Fruit fly (Drosophila melanogaster) whole organism, wandering third instar larva: Measurements from ENCODE around the gene CG6962.

ENCODE experiments used
- Abd-B ChIP-seq: fragments of >200 bp; optimal IDR thresholded peaks from 2 replicates; lab custom pipeline; 2017; ENCODE audit warnings: missing biosample characterization, missing genetic modification characterization
- CG32264 ChIP-seq: fragments of 200-800 bp; sonication (Bioruptor generic); optimal IDR thresholded peaks from 2 replicates; lab custom pipeline; 2016; ENCODE audit warnings: missing biosample characterization, missing genetic modification characterization
- CG9705 ChIP-seq: fragments of 200-800 bp; sonication (Bioruptor generic); optimal IDR thresholded peaks from 2 replicates; lab custom pipeline; 2018; ENCODE audit warnings: missing biosample characterization, mild to moderate bottlenecking, missing genetic modification characterization
- CrebA ChIP-seq: fragments of 200-800 bp; sonication (Bioruptor generic); optimal IDR thresholded peaks from 2 replicates; lab custom pipeline; 2016; ENCODE audit warnings: missing biosample characterization, mild to moderate bottlenecking, missing genetic modification characterization, borderline replicate concordance
- Dfd ChIP-seq: fragments of >200 bp; optimal IDR thresholded peaks from 2 replicates; lab custom pipeline; 2017; ENCODE audit warnings: missing biosample characterization, missing genetic modification characterization
- Dif ChIP-seq: fragments of 200-275, 200-300 bp; sonication (Bioruptor generic); optimal IDR thresholded peaks from 2 replicates; lab custom pipeline; 2018; ENCODE audit warnings: missing biosample characterization, missing genetic modification characterization; ENCODE audit not compliant: partially characterized antibody
- GATAd ChIP-seq: sonication (Bioruptor generic); optimal IDR thresholded peaks from 2 replicates; lab custom pipeline; 2016; ENCODE audit warnings: missing biosample characterization, missing genetic modification characterization
- HLH106 ChIP-seq: fragments of 200-800 bp; optimal IDR thresholded peaks from 3 replicates; lab custom pipeline; 2019; ENCODE audit warnings: missing biosample characterization, mild to moderate bottlenecking, missing genetic modification characterization, moderate library complexity
- Hnf4 ChIP-seq: fragments of 200-800 bp; sonication (Bioruptor generic); optimal IDR thresholded peaks from 2 replicates; lab custom pipeline; 2016; ENCODE audit warnings: missing biosample characterization, mild to moderate bottlenecking, missing genetic modification characterization
- Hr78 ChIP-seq: fragments of >200 bp; optimal IDR thresholded peaks from 2 replicates; lab custom pipeline; 2017; ENCODE audit warnings: missing biosample characterization, missing genetic modification characterization
- Hr83 ChIP-seq: fragments of 200-300 bp; sonication (Bioruptor generic); optimal IDR thresholded peaks from 2 replicates; lab custom pipeline; 2016; ENCODE audit warnings: missing biosample characterization, mild to moderate bottlenecking, missing genetic modification characterization, moderate library complexity; ENCODE audit not compliant: poor library complexity, severe bottlenecking
- Jra ChIP-seq: sonication (Bioruptor generic); optimal IDR thresholded peaks from 2 replicates; lab custom pipeline; 2016; ENCODE audit warnings: missing biosample characterization, missing genetic modification characterization
- Mio ChIP-seq: sonication (Bioruptor generic); optimal IDR thresholded peaks from 2 replicates; lab custom pipeline; 2016; ENCODE audit warnings: missing biosample characterization, missing genetic modification characterization
- Myc ChIP-seq: fragments of >200 bp; optimal IDR thresholded peaks from 2 replicates; lab custom pipeline; 2017
- N ChIP-seq: fragments of >200 bp; optimal IDR thresholded peaks from 2 replicates; lab custom pipeline; 2018; ENCODE audit warnings: missing biosample characterization, missing external identifiers, missing genetic modification characterization
- OdsH ChIP-seq: fragments of 200-800 bp; sonication (Bioruptor generic); optimal IDR thresholded peaks from 2 replicates; lab custom pipeline; 2016; ENCODE audit warnings: missing biosample characterization, mild to moderate bottlenecking, missing genetic modification characterization
- Rel ChIP-seq, 2 experiments: fragments of 200-800 bp; sonication (Bioruptor generic) in 1 of 2; optimal IDR thresholded peaks; 2 replicates in 1 of 2; 3 replicates in 1 of 2; lab custom pipeline; 2016 to 2019; ENCODE audit warnings: mild to moderate bottlenecking in 2 of 2, missing biosample characterization in 2 of 2, missing genetic modification characterization in 2 of 2, moderate library complexity in 1 of 2
- Sp1 ChIP-seq: fragments of 200-800 bp; sonication (Bioruptor generic); optimal IDR thresholded peaks from 3 replicates; lab custom pipeline; 2019; ENCODE audit warnings: missing biosample characterization, mild to moderate bottlenecking, missing genetic modification characterization, moderate library complexity
- Vsx2 ChIP-seq: fragments of 200-300, 225-300 bp; sonication (Bioruptor generic); optimal IDR thresholded peaks from 2 replicates; lab custom pipeline; 2018; ENCODE audit warnings: missing biosample characterization, missing genetic modification characterization; ENCODE audit not compliant: partially characterized antibody
- br ChIP-seq: fragments of 200-800 bp; sonication (Bioruptor generic); optimal IDR thresholded peaks from 2 replicates; lab custom pipeline; 2016; ENCODE audit warnings: missing biosample characterization, missing genetic modification characterization
- brk ChIP-seq: fragments of 200-800 bp; sonication (Bioruptor generic); optimal IDR thresholded peaks from 2 replicates; lab custom pipeline; 2016; ENCODE audit warnings: missing biosample characterization, mild to moderate bottlenecking, missing genetic modification characterization
- dl ChIP-seq, 2 experiments: fragments of 175-275, 200-275 bp in 1 of 2; fragments of 200-275 bp in 1 of 2; sonication (Bioruptor generic); optimal IDR thresholded peaks; lab custom pipeline; 2018; ENCODE audit warnings: mild to moderate bottlenecking in 2 of 2, missing biosample characterization in 2 of 2, missing genetic modification characterization in 2 of 2, moderate library complexity in 2 of 2; ENCODE audit not compliant: partially characterized antibody in 2 of 2, insufficient read depth in 1 of 2
- dmrt93B ChIP-seq: fragments of 200-800 bp; sonication (Bioruptor generic); optimal IDR thresholded peaks from 2 replicates; lab custom pipeline; 2018; ENCODE audit warnings: missing biosample characterization, mild to moderate bottlenecking, missing genetic modification characterization
- dsf ChIP-seq: sonication (Bioruptor generic); optimal IDR thresholded peaks from 2 replicates; lab custom pipeline; 2016; ENCODE audit warnings: missing biosample characterization, missing genetic modification characterization, borderline replicate concordance
- ey ChIP-seq: fragments of 200-800 bp; sonication (Bioruptor generic); optimal IDR thresholded peaks from 2 replicates; lab custom pipeline; 2016; ENCODE audit warnings: missing biosample characterization, missing genetic modification characterization
- foxo ChIP-seq, 2 experiments: fragments of 200-800 bp; sonication (Bioruptor generic); optimal IDR thresholded peaks; 2 replicates in 1 of 2; 3 replicates in 1 of 2; lab custom pipeline; 2016 to 2017; ENCODE audit warnings: missing biosample characterization in 2 of 2, missing genetic modification characterization in 2 of 2
- fru ChIP-seq: fragments of 200-800 bp; sonication (Bioruptor generic); optimal IDR thresholded peaks from 3 replicates; lab custom pipeline; 2016; ENCODE audit warnings: missing biosample characterization, mild to moderate bottlenecking, missing genetic modification characterization
- h ChIP-seq: fragments of 200-800 bp; sonication (Bioruptor generic); optimal IDR thresholded peaks from 3 replicates; lab custom pipeline; 2016; ENCODE audit warnings: missing biosample characterization, mild to moderate bottlenecking, missing genetic modification characterization
- jim ChIP-seq: fragments of 175-275, 200-325 bp; sonication (Bioruptor generic); optimal IDR thresholded peaks from 2 replicates; lab custom pipeline; 2016; ENCODE audit warnings: missing biosample characterization, mild to moderate bottlenecking, missing genetic modification characterization
- lola ChIP-seq: fragments of >200 bp; optimal IDR thresholded peaks from 2 replicates; lab custom pipeline; 2017; ENCODE audit warnings: missing biosample characterization, missing genetic modification characterization
- pan ChIP-seq: fragments of >200 bp; optimal IDR thresholded peaks from 2 replicates; lab custom pipeline; 2017
- psq ChIP-seq: fragments of 200-800 bp; sonication (Bioruptor generic); optimal IDR thresholded peaks from 3 replicates; lab custom pipeline; 2017; ENCODE audit warnings: missing biosample characterization, mild to moderate bottlenecking, missing genetic modification characterization, moderate library complexity
- rgr ChIP-seq: fragments of 200-800 bp; sonication (Bioruptor generic); optimal IDR thresholded peaks from 3 replicates; lab custom pipeline; 2016; ENCODE audit warnings: missing biosample characterization, mild to moderate bottlenecking, missing genetic modification characterization
- sage ChIP-seq: fragments of 200-800 bp; sonication (Bioruptor generic); optimal IDR thresholded peaks from 2 replicates; lab custom pipeline; 2016; ENCODE audit warnings: missing biosample characterization, mild to moderate bottlenecking, missing genetic modification characterization
- sv ChIP-seq: fragments of 200-800 bp; sonication (Bioruptor generic); optimal IDR thresholded peaks from 3 replicates; lab custom pipeline; 2016; ENCODE audit warnings: missing biosample characterization, missing genetic modification characterization
- tai ChIP-seq: sonication (Bioruptor generic); optimal IDR thresholded peaks from 2 replicates; lab custom pipeline; 2016; ENCODE audit warnings: missing biosample characterization, missing genetic modification characterization
- usp ChIP-seq: fragments of >200 bp; optimal IDR thresholded peaks from 2 replicates; lab custom pipeline; 2017; ENCODE audit warnings: missing biosample characterization, missing genetic modification characterization
- woc ChIP-seq: sonication (Bioruptor generic); optimal IDR thresholded peaks from 2 replicates; lab custom pipeline; 2016; ENCODE audit warnings: missing biosample characterization, mild to moderate bottlenecking, missing genetic modification characterization

CG6962 gene

dm6 chr3R:11850917-11851897, 31.1 kb downstream of the CG6962 start:
- TF ChIP-seq Hnf4, result no peak
- TF ChIP-seq fru (GFP tag; lab: Kevin White, UChicago), result peak; percentile 37
- peak; percentile 10 for TF ChIP-seq rgr (GFP tag; lab: Kevin White, UChicago)
- no peak for TF ChIP-seq Myc (lab: Kevin White, UChicago)
- TF ChIP-seq dl (GFP tag; optimal IDR thresholded peaks at IDR 0.05; lab: Kevin White, UChicago; ENCODE audit: insufficient read depth in 1 of 2, partially characterized antibody in 2 of 2), result no peak
- TF ChIP-seq dmrt93B (GFP tag; lab: Kevin White, UChicago), result no peak
- TF ChIP-seq tai (GFP tag; lab: Kevin White, UChicago), result no peak
- peak; percentile 15 for TF ChIP-seq br (GFP tag; lab: Kevin White, UChicago)
- no peak for TF ChIP-seq Hr83 (GFP tag; lab: Kevin White, UChicago)
- no peak for TF ChIP-seq N (GFP tag; lab: Kevin White, UChicago)
- peak; percentile 5 for TF ChIP-seq OdsH (GFP tag; lab: Kevin White, UChicago)
- peak; percentile 52 for TF ChIP-seq sv
- peak; percentile 33 for TF ChIP-seq psq (GFP tag; lab: Kevin White, UChicago)
- peak; percentile 48 for TF ChIP-seq ey (GFP tag; lab: Kevin White, UChicago)
- TF ChIP-seq foxo (GFP tag; optimal IDR thresholded peaks at IDR 0.05; lab: Kevin White, UChicago), result peak in 1 of 2 experiments; percentile 33
- no peak for TF ChIP-seq Hr78 (GFP tag; lab: Kevin White, UChicago)
- peak; percentile 51 for TF ChIP-seq h (GFP tag; lab: Kevin White, UChicago)
- peak; percentile 43 for TF ChIP-seq HLH106
- TF ChIP-seq Rel (GFP tag; optimal IDR thresholded peaks at IDR 0.05; lab: Kevin White, UChicago), result no peak
- no peak for TF ChIP-seq Rel (tag; optimal IDR thresholded peaks at IDR 0.05; lab: Kevin White, UChicago)
- peak; percentile 37 for TF ChIP-seq Sp1 (GFP tag; lab: Kevin White, UChicago)
- TF ChIP-seq woc (GFP tag; lab: Kevin White, UChicago), result peak; percentile 21
- TF ChIP-seq, all 38 proteins: peak for 12

DNA sequence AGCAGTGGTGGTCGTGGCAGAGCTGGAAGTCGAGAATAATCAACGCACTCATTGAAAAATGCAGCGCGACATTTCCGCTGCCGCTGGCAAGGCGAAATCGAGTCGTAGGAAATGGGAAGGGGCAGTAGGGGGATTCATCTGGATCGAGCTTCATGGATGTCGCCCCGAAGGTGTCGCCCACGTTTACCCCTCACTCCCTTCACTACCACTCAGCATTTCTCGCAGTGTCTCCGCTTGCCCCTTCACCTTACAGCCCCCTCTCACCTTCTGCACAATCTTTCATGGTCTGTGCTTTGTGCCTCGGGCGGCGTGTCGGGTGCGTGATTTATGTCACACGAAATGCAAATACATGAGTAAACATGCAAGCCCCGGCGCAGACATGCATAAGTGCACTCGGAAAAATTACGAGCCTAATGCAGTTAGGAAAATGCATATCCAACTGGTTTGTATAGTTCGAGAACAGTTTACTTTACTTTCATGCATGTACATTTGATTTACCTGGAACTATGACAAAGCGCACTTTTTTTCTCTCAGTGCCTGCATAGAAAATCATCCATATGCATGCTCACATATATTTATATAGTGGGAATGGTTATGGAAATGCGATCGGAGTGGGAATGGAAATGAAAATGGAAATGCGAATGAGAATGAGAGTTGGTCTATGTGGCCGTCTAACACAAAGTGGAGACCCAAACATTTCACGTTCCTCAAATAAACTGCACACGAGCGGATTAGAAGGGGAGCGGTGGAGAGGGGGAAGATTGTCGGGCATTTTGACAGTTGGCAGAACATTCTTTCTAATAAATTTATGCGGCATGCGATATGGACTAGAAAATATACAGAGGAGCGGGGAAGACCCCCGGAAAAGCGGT, 32.7 kb downstream of the CG6962 start:
- TF ChIP-seq Vsx2 (GFP tag; lab: Kevin White, UChicago) (no peak), sage (no peak), CrebA (GFP tag; lab: Kevin White, UChicago) (no peak), Sp1 (GFP tag; lab: Kevin White, UChicago) (peak; percentile 32), GATAd (GFP tag; lab: Kevin White, UChicago) (no peak), Dif (no peak), Abd-B (GFP tag; lab: Kevin White, UChicago) (no peak), Hr78 (GFP tag; lab: Kevin White, UChicago) (no peak), fru (GFP tag; lab: Kevin White, UChicago) (peak; percentile 68), lola (GFP tag; lab: Kevin White, UChicago) (no peak), HLH106 (peak; percentile 46), Hr83 (GFP tag; lab: Kevin White, UChicago) (no peak), CG32264 (GFP tag; lab: Kevin White, UChicago) (peak; percentile 0), ey (GFP tag; lab: Kevin White, UChicago) (peak; percentile 67), pan (lab: Kevin White, UChicago) (no peak), jim (GFP tag; lab: Kevin White, UChicago) (no peak), Hnf4 (peak; percentile 43), N (GFP tag; lab: Kevin White, UChicago) (no peak), rgr (GFP tag; lab: Kevin White, UChicago) (peak; percentile 49), Mio (GFP tag; lab: Kevin White, UChicago) (no peak), dmrt93B (GFP tag; lab: Kevin White, UChicago) (peak; percentile 29), usp (GFP tag; lab: Kevin White, UChicago) (no peak), woc (GFP tag; lab: Kevin White, UChicago) (peak; percentile 11), sv (peak; percentile 75), OdsH (GFP tag; lab: Kevin White, UChicago) (peak; percentile 36), Jra (GFP tag; lab: Kevin White, UChicago) (no peak), psq (GFP tag; lab: Kevin White, UChicago) (peak; percentile 36), foxo (GFP tag; optimal IDR thresholded peaks at IDR 0.05; lab: Kevin White, UChicago) (peak in 1 of 2 experiments; percentile 67), brk (no peak), dl (GFP tag; optimal IDR thresholded peaks at IDR 0.05; lab: Kevin White, UChicago; ENCODE audit: insufficient read depth in 1 of 2, partially characterized antibody in 2 of 2) (no peak), tai (GFP tag; lab: Kevin White, UChicago) (peak; percentile 6), Myc (lab: Kevin White, UChicago) (no peak), dsf (GFP tag; lab: Kevin White, UChicago) (no peak), Dfd (no peak), Rel (GFP tag; optimal IDR thresholded peaks at IDR 0.05; lab: Kevin White, UChicago) (no peak), Rel (tag; optimal IDR thresholded peaks at IDR 0.05; lab: Kevin White, UChicago) (no peak), CG9705 (GFP tag; lab: Kevin White, UChicago) (no peak), h (GFP tag; lab: Kevin White, UChicago) (peak; percentile 71), br (GFP tag; lab: Kevin White, UChicago) (peak; percentile 26)
